Fruit fly (Drosophila melanogaster) whole organism, embryonic: ENCODE measurements around the gene mRpL4.

Source experiments
- Atf6 ChIP-seq: fragments of 200-800 bp; sonication (Bioruptor generic); IDR thresholded peaks from 2 replicates; pipeline ENCODE4 v1.3.6; 2022; ENCODE audit warnings: missing biosample characterization, missing genetic modification characterization
- C15 ChIP-seq: fragments of 200-800 bp; sonication (Bioruptor generic); IDR thresholded peaks from 3 replicates; pipeline ENCODE4 v1.3.6; 2022; ENCODE audit warnings: missing biosample characterization, missing genetic modification characterization
- CG10431 ChIP-seq: fragments of 200-800 bp; sonication (Bioruptor generic); optimal IDR thresholded peaks from 3 replicates; lab custom pipeline; 2018; ENCODE audit warnings: missing biosample characterization, mild to moderate bottlenecking, missing genetic modification characterization
- CG10543 ChIP-seq: fragments of 200-800 bp; sonication (Bioruptor generic); optimal IDR thresholded peaks from 3 replicates; lab custom pipeline; 2017; ENCODE audit warnings: missing biosample characterization, mild to moderate bottlenecking, missing genetic modification characterization, moderate library complexity
- CG10565 ChIP-seq: fragments of 200-800 bp; sonication (Bioruptor generic); optimal IDR thresholded peaks from 3 replicates; lab custom pipeline; 2016; ENCODE audit warnings: missing biosample characterization, mild to moderate bottlenecking, missing genetic modification characterization
- CG11695 ChIP-seq: fragments of 200-800 bp; sonication (Bioruptor generic); IDR thresholded peaks from 3 replicates; pipeline ENCODE4 v1.3.6; 2022; ENCODE audit warnings: missing biosample characterization, missing genetic modification characterization
- CG12744 ChIP-seq: fragments of 200-800 bp; sonication (Bioruptor generic); optimal IDR thresholded peaks from 2 replicates; lab custom pipeline; 2016; ENCODE audit warnings: missing biosample characterization, missing genetic modification characterization
- CG14667 ChIP-seq: fragments of 200-800 bp; sonication (Bioruptor generic); IDR thresholded peaks from 2 replicates; pipeline ENCODE4 v1.3.6; 2022; ENCODE audit warnings: missing biosample characterization, missing genetic modification characterization
- CG1603 ChIP-seq: fragments of 200-800 bp; sonication (Bioruptor generic); optimal IDR thresholded peaks from 2 replicates; lab custom pipeline; 2019; ENCODE audit warnings: missing biosample characterization, mild to moderate bottlenecking, missing genetic modification characterization, moderate library complexity
- CG17385 ChIP-seq: fragments of 200-800 bp; sonication (Bioruptor generic); optimal IDR thresholded peaks from 3 replicates; lab custom pipeline; 2018; ENCODE audit warnings: missing biosample characterization, mild to moderate bottlenecking, missing genetic modification characterization
- CG17802 ChIP-seq: fragments of 200-800 bp; sonication (Bioruptor generic); optimal IDR thresholded peaks from 2 replicates; lab custom pipeline; 2018; ENCODE audit warnings: missing biosample characterization, mild to moderate bottlenecking, missing genetic modification characterization, moderate library complexity
- CG18011 ChIP-seq: fragments of 200-800 bp; sonication (Bioruptor generic); optimal IDR thresholded peaks from 2 replicates; lab custom pipeline; 2017; ENCODE audit warnings: missing biosample characterization, missing genetic modification characterization, mild to moderate bottlenecking, moderate library complexity, missing genotype
- CG30403 ChIP-seq: fragments of 200-800 bp; sonication (Bioruptor generic); optimal IDR thresholded peaks from 3 replicates; lab custom pipeline; 2016; ENCODE audit warnings: missing biosample characterization, missing genetic modification characterization
- CG31388 ChIP-seq: fragments of 200-800 bp; sonication (Bioruptor generic); optimal IDR thresholded peaks from 2 replicates; lab custom pipeline; 2016; ENCODE audit warnings: missing biosample characterization, missing genetic modification characterization
- CG32767 ChIP-seq: fragments of 200-800 bp; sonication (Bioruptor generic); IDR thresholded peaks from 2 replicates; pipeline ENCODE4 v1.3.6; 2022; ENCODE audit warnings: missing biosample characterization, missing genetic modification characterization
- CG34224 ChIP-seq: fragments of 200-800 bp; sonication (Bioruptor generic); IDR thresholded peaks from 3 replicates; pipeline ENCODE4 v1.3.6; 2022; ENCODE audit warnings: missing biosample characterization, missing genetic modification characterization; ENCODE audit not compliant: partially characterized antibody
- CG4730 ChIP-seq: fragments of 200-800 bp; sonication (Bioruptor generic); IDR thresholded peaks from 2 replicates; pipeline ENCODE4 v1.3.6; 2022; ENCODE audit warnings: missing biosample characterization, missing genetic modification characterization
- CG7928 ChIP-seq: fragments of 200-800 bp; sonication (Bioruptor generic); optimal IDR thresholded peaks from 2 replicates; lab custom pipeline; 2017; ENCODE audit warnings: missing biosample characterization, mild to moderate bottlenecking, missing genetic modification characterization
- CG8478 ChIP-seq: fragments of >200 bp; optimal IDR thresholded peaks from 2 replicates; lab custom pipeline; 2018
- Camta ChIP-seq: fragments of 200-800 bp; sonication (Bioruptor generic); optimal IDR thresholded peaks from 2 replicates; lab custom pipeline; 2016; ENCODE audit warnings: missing biosample characterization, missing genetic modification characterization
- Deaf1 ChIP-seq: fragments of 200-800 bp; optimal IDR thresholded peaks from 3 replicates; lab custom pipeline; 2019; ENCODE audit warnings: missing biosample characterization, mild to moderate bottlenecking, missing genetic modification characterization, moderate library complexity
- Dfd ChIP-seq, 2 experiments: fragments of >200 bp; optimal IDR thresholded peaks; 2 replicates each; lab custom pipeline; 2017; ENCODE audit warnings: missing biosample characterization in 2 of 2, missing genetic modification characterization in 2 of 2
- Gug ChIP-seq: fragments of 200-800 bp; sonication (Bioruptor generic); IDR thresholded peaks from 4 replicates; pipeline ENCODE4 v1.3.6; 2022; ENCODE audit warnings: missing biosample characterization, missing genetic modification characterization
- Kr ChIP-seq: fragments of 200-800 bp; sonication (Bioruptor generic); optimal IDR thresholded peaks from 2 replicates; lab custom pipeline; 2017; ENCODE audit warnings: missing biosample characterization, mild to moderate bottlenecking, missing genetic modification characterization
- Lpt ChIP-seq: fragments of >200 bp; optimal IDR thresholded peaks from 2 replicates; lab custom pipeline; 2018; ENCODE audit warnings: missing biosample characterization, missing genetic modification characterization
- Myb ChIP-seq: fragments of 200-800 bp; sonication (Bioruptor generic); optimal IDR thresholded peaks from 2 replicates; lab custom pipeline; 2016; ENCODE audit warnings: missing biosample characterization, missing genetic modification characterization
- NFAT ChIP-seq: fragments of 200-800 bp; sonication (Bioruptor generic); IDR thresholded peaks from 2 replicates; pipeline ENCODE4 v1.3.6; 2022; ENCODE audit warnings: missing biosample characterization, missing genetic modification characterization
- Nf-YB ChIP-seq: fragments of 200-800 bp; sonication (Bioruptor generic); optimal IDR thresholded peaks from 3 replicates; lab custom pipeline; 2019; ENCODE audit warnings: missing biosample characterization, mild to moderate bottlenecking, missing genetic modification characterization, moderate library complexity
- Opbp ChIP-seq: fragments of 200-800 bp; sonication (Bioruptor generic); IDR thresholded peaks from 3 replicates; pipeline ENCODE4 v1.3.6; 2022; ENCODE audit warnings: missing biosample characterization, missing genetic modification characterization; ENCODE audit not compliant: partially characterized antibody
- Taf1 ChIP-seq: fragments of 200-800 bp; sonication (Bioruptor generic); IDR thresholded peaks from 2 replicates; pipeline ENCODE4 v1.3.6; 2022; ENCODE audit warnings: missing biosample characterization, missing genetic modification characterization
- ab ChIP-seq: fragments of 200-800 bp; sonication (Bioruptor generic); optimal IDR thresholded peaks from 2 replicates; lab custom pipeline; 2016; ENCODE audit warnings: missing biosample characterization, missing genetic modification characterization
- ac ChIP-seq: fragments of 200-800 bp; sonication (Bioruptor generic); optimal IDR thresholded peaks from 3 replicates; lab custom pipeline; 2017; ENCODE audit warnings: missing biosample characterization, mild to moderate bottlenecking, missing genetic modification characterization
- ase ChIP-seq: fragments of 200-800 bp; sonication (Bioruptor generic); IDR thresholded peaks from 3 replicates; pipeline ENCODE4 v1.3.6; 2022; ENCODE audit warnings: missing biosample characterization, missing genetic modification characterization
- bcd ChIP-seq: fragments of 200-800 bp; sonication (Bioruptor generic); optimal IDR thresholded peaks from 2 replicates; lab custom pipeline; 2017; ENCODE audit warnings: missing biosample characterization, mild to moderate bottlenecking, missing genetic modification characterization
- btn ChIP-seq: fragments of 200-800 bp; sonication (Bioruptor generic); optimal IDR thresholded peaks from 2 replicates; lab custom pipeline; 2016; ENCODE audit warnings: missing biosample characterization, missing genetic modification characterization
- cas ChIP-seq: fragments of 200-800 bp; sonication (Bioruptor generic); IDR thresholded peaks from 2 replicates; pipeline ENCODE4 v1.3.6; 2022; ENCODE audit warnings: missing biosample characterization, missing genetic modification characterization
- da ChIP-seq: fragments of 200-800 bp; sonication (Bioruptor generic); optimal IDR thresholded peaks from 2 replicates; lab custom pipeline; 2016; ENCODE audit warnings: missing biosample characterization, missing genetic modification characterization
- dmrt99B ChIP-seq: fragments of 200-800 bp; sonication (Bioruptor generic); optimal IDR thresholded peaks from 2 replicates; lab custom pipeline; 2018; ENCODE audit warnings: missing biosample characterization, mild to moderate bottlenecking, missing genetic modification characterization, moderate library complexity
- ems ChIP-seq: fragments of 200-800 bp; sonication (Bioruptor generic); optimal IDR thresholded peaks from 3 replicates; lab custom pipeline; 2016; ENCODE audit warnings: missing biosample characterization, missing genetic modification characterization
- knrl ChIP-seq: fragments of 200-800 bp; sonication (Bioruptor generic); IDR thresholded peaks from 3 replicates; pipeline ENCODE4 v1.3.6; 2022; ENCODE audit warnings: missing biosample characterization, missing genetic modification characterization; ENCODE audit not compliant: partially characterized antibody
- mam ChIP-seq: fragments of 200-800 bp; sonication (Bioruptor generic); optimal IDR thresholded peaks from 3 replicates; lab custom pipeline; 2016; ENCODE audit warnings: missing biosample characterization, missing genetic modification characterization
- odd ChIP-seq: fragments of 200-800 bp; sonication (Bioruptor generic); optimal IDR thresholded peaks from 2 replicates; lab custom pipeline; 2017; ENCODE audit warnings: missing biosample characterization, mild to moderate bottlenecking, missing genetic modification characterization
- peb ChIP-seq: fragments of 200-800 bp; sonication (Bioruptor generic); IDR thresholded peaks from 2 replicates; pipeline ENCODE4 v1.3.6; 2022; ENCODE audit warnings: missing biosample characterization, missing genetic modification characterization
- pfk ChIP-seq: fragments of 200-800 bp; sonication (Bioruptor generic); optimal IDR thresholded peaks from 2 replicates; lab custom pipeline; 2018; ENCODE audit warnings: missing biosample characterization, mild to moderate bottlenecking, missing genetic modification characterization, moderate library complexity
- schlank ChIP-seq: fragments of 200-800 bp; sonication (Bioruptor generic); optimal IDR thresholded peaks from 2 replicates; lab custom pipeline; 2018; ENCODE audit warnings: missing biosample characterization, mild to moderate bottlenecking, missing genetic modification characterization
- sim ChIP-seq: fragments of 200-800 bp; sonication (Bioruptor generic); IDR thresholded peaks from 2 replicates; pipeline ENCODE4 v1.3.6; 2022; ENCODE audit warnings: missing biosample characterization, missing genetic modification characterization
- sisA ChIP-seq: fragments of 200-800 bp; sonication (Bioruptor generic); IDR thresholded peaks from 2 replicates; pipeline ENCODE4 v1.3.6; 2022; ENCODE audit warnings: missing biosample characterization, missing genetic modification characterization
- slbo ChIP-seq: fragments of 200-800 bp; sonication (Bioruptor generic); IDR thresholded peaks from 2 replicates; pipeline ENCODE4 v1.3.6; 2022; ENCODE audit warnings: missing biosample characterization, missing genetic modification characterization
- trh ChIP-seq: fragments of 200-800 bp; sonication (Bioruptor generic); optimal IDR thresholded peaks from 2 replicates; lab custom pipeline; 2016; ENCODE audit warnings: missing biosample characterization, missing genetic modification characterization
- yki ChIP-seq: fragments of >200 bp; optimal IDR thresholded peaks from 3 replicates; lab custom pipeline; 2018
- zen ChIP-seq: fragments of 200-800 bp; sonication (Bioruptor generic); optimal IDR thresholded peaks from 3 replicates; lab custom pipeline; 2018; ENCODE audit warnings: missing biosample characterization, mild to moderate bottlenecking, missing genetic modification characterization, moderate library complexity

The mRpL4 gene

DNA sequence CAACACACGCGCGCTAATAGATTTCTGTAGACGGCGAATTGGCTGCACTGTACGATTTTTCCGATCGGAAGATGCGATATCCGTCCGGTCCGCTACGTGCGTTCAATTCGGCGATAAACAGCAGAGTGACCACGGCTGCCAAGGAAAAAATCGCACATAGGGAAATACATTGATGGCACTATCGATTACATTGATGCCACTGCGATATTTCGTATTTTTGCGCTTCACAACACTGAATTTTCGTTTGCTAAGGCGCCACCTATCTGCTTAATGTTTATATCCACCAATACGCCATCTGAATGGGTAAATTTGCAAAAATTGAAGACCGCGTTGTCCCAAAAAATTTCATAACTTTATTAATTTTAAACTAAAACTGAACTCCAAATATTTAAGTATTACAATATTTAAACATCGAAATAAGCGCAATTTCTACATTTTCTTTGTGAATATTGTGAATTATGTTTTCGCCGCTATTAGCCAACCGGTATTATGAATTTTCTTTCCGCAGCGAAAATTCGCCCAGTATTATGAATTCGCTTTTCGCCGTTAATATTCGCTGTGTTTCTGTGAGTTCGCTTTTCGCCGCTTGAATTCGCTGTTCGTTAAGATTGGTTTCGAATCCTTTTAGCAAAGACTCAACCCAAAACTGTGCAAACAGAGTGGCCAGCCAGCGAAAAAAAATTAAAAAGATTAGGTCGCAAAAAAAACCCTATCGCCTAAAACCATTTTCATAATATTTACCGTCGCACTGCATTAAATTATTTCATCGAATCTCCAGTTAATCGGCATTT lies 41.1 kb downstream of the mRpL4 start, which contains the start of the genes crp and pkaap (continued):
- no peak for TF ChIP-seq CG11695 (GFP tag; lab: Robert Waterston, UW)
- no peak for TF ChIP-seq Kr (GFP tag; lab: Kevin White, UChicago)
- TF ChIP-seq CG17802: peak; percentile 48
- TF ChIP-seq CG31388 (GFP tag; lab: Kevin White, UChicago): peak; percentile 66
- no peak for TF ChIP-seq CG4730
- TF ChIP-seq Deaf1 (tag; lab: Kevin White, UChicago): peak; percentile 47
- TF ChIP-seq Opbp (GFP tag; lab: Robert Waterston, UW): no peak
- peak; percentile 86 for TF ChIP-seq CG10543 (GFP tag; lab: Kevin White, UChicago)
- TF ChIP-seq Taf1: no peak
- TF ChIP-seq sisA (GFP tag; lab: Robert Waterston, UW): no peak
- TF ChIP-seq CG1603 (tag; lab: Kevin White, UChicago): peak; percentile 89
- TF ChIP-seq ase (GFP tag; lab: Robert Waterston, UW): no peak
- no peak for TF ChIP-seq NFAT (GFP tag; lab: Robert Waterston, UW)
- peak; percentile 54 for TF ChIP-seq pfk (GFP tag; lab: Kevin White, UChicago)
- no peak for TF ChIP-seq sim (GFP tag; lab: Robert Waterston, UW)
- peak; percentile 56 for TF ChIP-seq ab (GFP tag; lab: Kevin White, UChicago)
- TF ChIP-seq CG18011 (GFP tag; lab: Kevin White, UChicago): peak; percentile 46
- TF ChIP-seq zen (tag; lab: Kevin White, UChicago): peak; percentile 56
- peak; percentile 68 for TF ChIP-seq CG10431 (GFP tag; lab: Kevin White, UChicago)
- TF ChIP-seq Dfd (GFP tag; optimal IDR thresholded peaks at IDR 0.05; lab: Kevin White, UChicago): no peak
- TF ChIP-seq ems (GFP tag; lab: Kevin White, UChicago): peak; percentile 68
- TF ChIP-seq peb (GFP tag; lab: Robert Waterston, UW): no peak
- no peak for TF ChIP-seq C15
- peak; percentile 77 for TF ChIP-seq CG12744
- no peak for TF ChIP-seq CG14667 (GFP tag; lab: Robert Waterston, UW)
- TF ChIP-seq ac (GFP tag; lab: Kevin White, UChicago): peak; percentile 3
- no peak for TF ChIP-seq CG32767
- peak; percentile 77 for TF ChIP-seq btn (GFP tag; lab: Kevin White, UChicago)
- TF ChIP-seq Camta (GFP tag; lab: Kevin White, UChicago): peak; percentile 84
- TF ChIP-seq CG8478 (lab: Kevin White, UChicago): no peak
- TF ChIP-seq da (GFP tag; lab: Kevin White, UChicago): peak; percentile 65
- peak; percentile 88 for TF ChIP-seq CG30403 (GFP tag; lab: Kevin White, UChicago)
- no peak for TF ChIP-seq cas (GFP tag; lab: Robert Waterston, UW)
- peak; percentile 84 for TF ChIP-seq Myb (GFP tag; lab: Kevin White, UChicago)
- no peak for TF ChIP-seq slbo (GFP tag; lab: Robert Waterston, UW)
- TF ChIP-seq odd: peak; percentile 19
- peak; percentile 81 for TF ChIP-seq Gug
- no peak for TF ChIP-seq CG34224 (GFP tag; lab: Robert Waterston, UW)
- peak; percentile 61 for TF ChIP-seq schlank (tag; lab: Kevin White, UChicago)
- peak; percentile 91 for TF ChIP-seq mam (GFP tag; lab: Kevin White, UChicago)
- TF ChIP-seq Nf-YB: no peak
- no peak for TF ChIP-seq dmrt99B
- TF ChIP-seq bcd (GFP tag; lab: Kevin White, UChicago): peak; percentile 69
- no peak for TF ChIP-seq Lpt (GFP tag; lab: Kevin White, UChicago)
- TF ChIP-seq knrl (GFP tag; lab: Robert Waterston, UW): no peak
- TF ChIP-seq CG10565 (GFP tag; lab: Kevin White, UChicago): peak; percentile 23
- TF ChIP-seq trh (GFP tag; lab: Kevin White, UChicago): peak; percentile 57
- TF ChIP-seq CG17385 (GFP tag; lab: Kevin White, UChicago): peak; percentile 54
- no peak for TF ChIP-seq yki (lab: Kevin White, UChicago)
- peak; percentile 35 for TF ChIP-seq CG7928 (GFP tag; lab: Kevin White, UChicago)
- TF ChIP-seq Atf6 (GFP tag; lab: Robert Waterston, UW): no peak
